Fruit fly (Drosophila melanogaster) whole organism, wandering third instar larva: Measurements from ENCODE around the gene ATPsyndelta.

Source experiments
- CG32264 ChIP-seq: fragments of 200-800 bp; sonication (Bioruptor generic); optimal IDR thresholded peaks from 2 replicates; lab custom pipeline; 2016; ENCODE audit warnings: missing biosample characterization, missing genetic modification characterization
- CG9705 ChIP-seq: fragments of 200-800 bp; sonication (Bioruptor generic); optimal IDR thresholded peaks from 2 replicates; lab custom pipeline; 2018; ENCODE audit warnings: missing biosample characterization, mild to moderate bottlenecking, missing genetic modification characterization
- CrebA ChIP-seq: fragments of 200-800 bp; sonication (Bioruptor generic); optimal IDR thresholded peaks from 2 replicates; lab custom pipeline; 2016; ENCODE audit warnings: missing biosample characterization, mild to moderate bottlenecking, missing genetic modification characterization, borderline replicate concordance
- Dfd ChIP-seq: fragments of >200 bp; optimal IDR thresholded peaks from 2 replicates; lab custom pipeline; 2017; ENCODE audit warnings: missing biosample characterization, missing genetic modification characterization
- Dif ChIP-seq: fragments of 200-275, 200-300 bp; sonication (Bioruptor generic); optimal IDR thresholded peaks from 2 replicates; lab custom pipeline; 2018; ENCODE audit warnings: missing biosample characterization, missing genetic modification characterization; ENCODE audit not compliant: partially characterized antibody
- GATAd ChIP-seq: sonication (Bioruptor generic); optimal IDR thresholded peaks from 2 replicates; lab custom pipeline; 2016; ENCODE audit warnings: missing biosample characterization, missing genetic modification characterization
- HLH106 ChIP-seq: fragments of 200-800 bp; optimal IDR thresholded peaks from 3 replicates; lab custom pipeline; 2019; ENCODE audit warnings: missing biosample characterization, mild to moderate bottlenecking, missing genetic modification characterization, moderate library complexity
- Hnf4 ChIP-seq: fragments of 200-800 bp; sonication (Bioruptor generic); optimal IDR thresholded peaks from 2 replicates; lab custom pipeline; 2016; ENCODE audit warnings: missing biosample characterization, mild to moderate bottlenecking, missing genetic modification characterization
- Hr78 ChIP-seq: fragments of >200 bp; optimal IDR thresholded peaks from 2 replicates; lab custom pipeline; 2017; ENCODE audit warnings: missing biosample characterization, missing genetic modification characterization
- Hr83 ChIP-seq: fragments of 200-300 bp; sonication (Bioruptor generic); optimal IDR thresholded peaks from 2 replicates; lab custom pipeline; 2016; ENCODE audit warnings: missing biosample characterization, mild to moderate bottlenecking, missing genetic modification characterization, moderate library complexity; ENCODE audit not compliant: poor library complexity, severe bottlenecking
- Jra ChIP-seq: sonication (Bioruptor generic); optimal IDR thresholded peaks from 2 replicates; lab custom pipeline; 2016; ENCODE audit warnings: missing biosample characterization, missing genetic modification characterization
- Mio ChIP-seq: sonication (Bioruptor generic); optimal IDR thresholded peaks from 2 replicates; lab custom pipeline; 2016; ENCODE audit warnings: missing biosample characterization, missing genetic modification characterization
- Myc ChIP-seq: fragments of >200 bp; optimal IDR thresholded peaks from 2 replicates; lab custom pipeline; 2017
- N ChIP-seq: fragments of >200 bp; optimal IDR thresholded peaks from 2 replicates; lab custom pipeline; 2018; ENCODE audit warnings: missing biosample characterization, missing external identifiers, missing genetic modification characterization
- OdsH ChIP-seq: fragments of 200-800 bp; sonication (Bioruptor generic); optimal IDR thresholded peaks from 2 replicates; lab custom pipeline; 2016; ENCODE audit warnings: missing biosample characterization, mild to moderate bottlenecking, missing genetic modification characterization
- Rel ChIP-seq, 2 experiments: fragments of 200-800 bp; sonication (Bioruptor generic) in 1 of 2; optimal IDR thresholded peaks; 2 replicates in 1 of 2; 3 replicates in 1 of 2; lab custom pipeline; 2016 to 2019; ENCODE audit warnings: mild to moderate bottlenecking in 2 of 2, missing biosample characterization in 2 of 2, missing genetic modification characterization in 2 of 2, moderate library complexity in 1 of 2
- Sp1 ChIP-seq: fragments of 200-800 bp; sonication (Bioruptor generic); optimal IDR thresholded peaks from 3 replicates; lab custom pipeline; 2019; ENCODE audit warnings: missing biosample characterization, mild to moderate bottlenecking, missing genetic modification characterization, moderate library complexity
- Vsx2 ChIP-seq: fragments of 200-300, 225-300 bp; sonication (Bioruptor generic); optimal IDR thresholded peaks from 2 replicates; lab custom pipeline; 2018; ENCODE audit warnings: missing biosample characterization, missing genetic modification characterization; ENCODE audit not compliant: partially characterized antibody
- br ChIP-seq: fragments of 200-800 bp; sonication (Bioruptor generic); optimal IDR thresholded peaks from 2 replicates; lab custom pipeline; 2016; ENCODE audit warnings: missing biosample characterization, missing genetic modification characterization
- brk ChIP-seq: fragments of 200-800 bp; sonication (Bioruptor generic); optimal IDR thresholded peaks from 2 replicates; lab custom pipeline; 2016; ENCODE audit warnings: missing biosample characterization, mild to moderate bottlenecking, missing genetic modification characterization
- dl ChIP-seq, 2 experiments: fragments of 175-275, 200-275 bp in 1 of 2; fragments of 200-275 bp in 1 of 2; sonication (Bioruptor generic); optimal IDR thresholded peaks; lab custom pipeline; 2018; ENCODE audit warnings: mild to moderate bottlenecking in 2 of 2, missing biosample characterization in 2 of 2, missing genetic modification characterization in 2 of 2, moderate library complexity in 2 of 2; ENCODE audit not compliant: partially characterized antibody in 2 of 2, insufficient read depth in 1 of 2
- dmrt93B ChIP-seq: fragments of 200-800 bp; sonication (Bioruptor generic); optimal IDR thresholded peaks from 2 replicates; lab custom pipeline; 2018; ENCODE audit warnings: missing biosample characterization, mild to moderate bottlenecking, missing genetic modification characterization
- dsf ChIP-seq: sonication (Bioruptor generic); optimal IDR thresholded peaks from 2 replicates; lab custom pipeline; 2016; ENCODE audit warnings: missing biosample characterization, missing genetic modification characterization, borderline replicate concordance
- foxo ChIP-seq, 2 experiments: fragments of 200-800 bp; sonication (Bioruptor generic); optimal IDR thresholded peaks; 2 replicates in 1 of 2; 3 replicates in 1 of 2; lab custom pipeline; 2016 to 2017; ENCODE audit warnings: missing biosample characterization in 2 of 2, missing genetic modification characterization in 2 of 2
- fru ChIP-seq: fragments of 200-800 bp; sonication (Bioruptor generic); optimal IDR thresholded peaks from 3 replicates; lab custom pipeline; 2016; ENCODE audit warnings: missing biosample characterization, mild to moderate bottlenecking, missing genetic modification characterization
- h ChIP-seq: fragments of 200-800 bp; sonication (Bioruptor generic); optimal IDR thresholded peaks from 3 replicates; lab custom pipeline; 2016; ENCODE audit warnings: missing biosample characterization, mild to moderate bottlenecking, missing genetic modification characterization
- jim ChIP-seq: fragments of 175-275, 200-325 bp; sonication (Bioruptor generic); optimal IDR thresholded peaks from 2 replicates; lab custom pipeline; 2016; ENCODE audit warnings: missing biosample characterization, mild to moderate bottlenecking, missing genetic modification characterization
- lola ChIP-seq: fragments of >200 bp; optimal IDR thresholded peaks from 2 replicates; lab custom pipeline; 2017; ENCODE audit warnings: missing biosample characterization, missing genetic modification characterization
- psq ChIP-seq: fragments of 200-800 bp; sonication (Bioruptor generic); optimal IDR thresholded peaks from 3 replicates; lab custom pipeline; 2017; ENCODE audit warnings: missing biosample characterization, mild to moderate bottlenecking, missing genetic modification characterization, moderate library complexity
- rgr ChIP-seq: fragments of 200-800 bp; sonication (Bioruptor generic); optimal IDR thresholded peaks from 3 replicates; lab custom pipeline; 2016; ENCODE audit warnings: missing biosample characterization, mild to moderate bottlenecking, missing genetic modification characterization
- sage ChIP-seq: fragments of 200-800 bp; sonication (Bioruptor generic); optimal IDR thresholded peaks from 2 replicates; lab custom pipeline; 2016; ENCODE audit warnings: missing biosample characterization, mild to moderate bottlenecking, missing genetic modification characterization
- sv ChIP-seq: fragments of 200-800 bp; sonication (Bioruptor generic); optimal IDR thresholded peaks from 3 replicates; lab custom pipeline; 2016; ENCODE audit warnings: missing biosample characterization, missing genetic modification characterization
- tai ChIP-seq: sonication (Bioruptor generic); optimal IDR thresholded peaks from 2 replicates; lab custom pipeline; 2016; ENCODE audit warnings: missing biosample characterization, missing genetic modification characterization
- usp ChIP-seq: fragments of >200 bp; optimal IDR thresholded peaks from 2 replicates; lab custom pipeline; 2017; ENCODE audit warnings: missing biosample characterization, missing genetic modification characterization
- woc ChIP-seq: sonication (Bioruptor generic); optimal IDR thresholded peaks from 2 replicates; lab custom pipeline; 2016; ENCODE audit warnings: missing biosample characterization, mild to moderate bottlenecking, missing genetic modification characterization

The ATPsyndelta gene

DNA sequence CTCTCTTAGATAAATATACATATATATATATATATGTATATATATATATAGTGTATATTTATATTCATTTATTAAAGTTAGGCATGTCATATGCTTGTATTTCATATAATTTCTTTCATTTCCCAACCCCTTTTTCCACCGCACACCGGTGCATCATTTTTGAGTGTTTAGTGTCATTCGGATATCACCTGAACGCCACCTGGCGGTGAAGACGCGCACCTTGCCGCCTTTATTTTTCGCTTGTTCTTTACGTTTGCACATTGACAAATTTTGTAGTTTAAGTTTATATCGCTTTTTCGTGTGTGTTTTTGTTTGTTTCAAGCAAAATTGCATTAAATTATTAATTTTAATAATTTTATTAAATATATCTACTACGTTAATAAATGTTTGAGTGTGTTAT is 6.7 kb upstream of the ATPsyndelta start:
- TF ChIP-seq brk (GFP tag; lab: Kevin White, UChicago), result no peak
- TF ChIP-seq Jra, result no peak
- TF ChIP-seq Myc, result no peak
- TF ChIP-seq dmrt93B (GFP tag; lab: Kevin White, UChicago), result no peak
- TF ChIP-seq sv, result no peak
- no peak for TF ChIP-seq Hnf4 (GFP tag; lab: Kevin White, UChicago)
- no peak for TF ChIP-seq usp (GFP tag; lab: Kevin White, UChicago)
- TF ChIP-seq dl (GFP tag; optimal IDR thresholded peaks at IDR 0.05; lab: Kevin White, UChicago; ENCODE audit: insufficient read depth in 1 of 2, partially characterized antibody in 2 of 2), result no peak
- no peak for TF ChIP-seq psq
- TF ChIP-seq woc (GFP tag; lab: Kevin White, UChicago), result no peak
- TF ChIP-seq CG32264, result no peak
- TF ChIP-seq Mio (GFP tag; lab: Kevin White, UChicago), result no peak
- TF ChIP-seq N, result no peak

DNA sequence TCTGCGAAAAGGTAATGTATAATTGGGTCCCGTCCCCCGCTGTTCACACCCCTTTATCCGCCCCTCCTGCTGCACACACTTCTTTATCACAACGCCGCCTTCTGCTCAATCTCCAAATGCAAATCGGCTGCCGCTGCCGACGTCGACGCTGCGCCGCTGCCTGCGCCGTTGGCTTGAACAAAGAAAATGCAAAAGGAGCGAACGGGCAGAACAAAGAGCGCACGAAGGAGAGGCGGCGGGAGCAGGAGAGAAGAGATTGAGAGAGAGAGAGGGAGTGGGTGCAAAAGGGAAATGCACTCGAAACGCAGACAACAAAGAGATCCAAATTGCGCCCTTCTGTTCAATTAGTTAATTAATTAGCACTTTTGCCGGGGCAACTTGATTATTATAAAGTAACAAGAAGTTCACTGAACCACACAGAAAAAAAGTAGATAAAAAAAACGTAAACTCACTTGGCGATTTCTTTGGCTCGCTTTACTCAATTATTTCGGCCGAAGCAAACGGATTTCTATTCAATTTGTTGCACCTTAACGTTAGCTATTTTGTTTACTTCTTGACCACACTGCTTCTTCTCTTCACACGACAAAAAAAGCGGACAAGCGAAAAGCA is 3.1 kb upstream of the ATPsyndelta start:
- TF ChIP-seq dsf (no peak), HLH106 (tag; lab: Kevin White, UChicago) (no peak), OdsH (GFP tag; lab: Kevin White, UChicago) (no peak), br (GFP tag; lab: Kevin White, UChicago) (no peak), N (no peak), Hr78 (no peak), dl (GFP tag; optimal IDR thresholded peaks at IDR 0.05; lab: Kevin White, UChicago; ENCODE audit: insufficient read depth in 1 of 2, partially characterized antibody in 2 of 2) (peak in 1 of 2 experiments; percentile 48), jim (GFP tag; lab: Kevin White, UChicago) (no peak), Jra (no peak), foxo (GFP tag; optimal IDR thresholded peaks at IDR 0.05; lab: Kevin White, UChicago) (no peak), Hnf4 (GFP tag; lab: Kevin White, UChicago) (no peak), Dif (GFP tag; lab: Kevin White, UChicago) (peak; percentile 74), brk (GFP tag; lab: Kevin White, UChicago) (no peak), Vsx2 (peak; percentile 18), psq (peak; percentile 94), tai (GFP tag; lab: Kevin White, UChicago) (no peak), GATAd (GFP tag; lab: Kevin White, UChicago) (no peak), fru (GFP tag; lab: Kevin White, UChicago) (no peak), usp (GFP tag; lab: Kevin White, UChicago) (no peak), dmrt93B (GFP tag; lab: Kevin White, UChicago) (no peak), Dfd (GFP tag; lab: Kevin White, UChicago) (no peak), Mio (GFP tag; lab: Kevin White, UChicago) (no peak), Hr83 (no peak), Rel (GFP tag; optimal IDR thresholded peaks at IDR 0.05; lab: Kevin White, UChicago) (no peak), Rel (tag; optimal IDR thresholded peaks at IDR 0.05; lab: Kevin White, UChicago) (no peak), CG9705 (GFP tag; lab: Kevin White, UChicago) (no peak), CrebA (GFP tag; lab: Kevin White, UChicago) (no peak)

DNA sequence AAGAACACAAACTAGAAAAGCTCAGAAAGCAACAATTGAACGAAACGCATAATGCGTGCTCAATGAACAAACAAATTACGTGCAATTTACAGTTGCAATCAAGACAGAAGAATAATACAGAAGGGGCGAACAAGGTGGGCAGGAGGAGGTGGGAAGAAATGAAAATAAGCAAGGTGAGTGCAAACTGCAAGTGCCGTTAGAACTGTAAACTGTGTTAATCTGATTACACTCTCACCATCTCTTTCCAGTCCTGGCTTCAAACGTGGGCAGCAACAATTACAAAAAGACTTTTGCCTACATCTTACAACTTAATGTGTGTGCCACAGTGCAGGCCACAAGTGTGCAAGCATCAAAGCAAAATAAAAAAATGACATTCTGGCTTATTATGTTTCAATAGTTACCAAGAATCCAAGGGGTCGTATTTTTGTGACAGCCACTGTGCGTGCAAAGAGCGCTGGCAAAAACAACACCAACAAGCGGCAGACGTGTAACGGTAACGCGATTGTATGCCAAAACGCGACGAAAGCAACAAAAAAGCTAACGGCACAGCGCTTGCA is 2.4 kb upstream of the ATPsyndelta start:
- TF ChIP-seq br (GFP tag; lab: Kevin White, UChicago) (no peak), Myc (peak; percentile 39), foxo (GFP tag; optimal IDR thresholded peaks at IDR 0.05; lab: Kevin White, UChicago) (peak in 1 of 2 experiments; percentile 2), usp (GFP tag; lab: Kevin White, UChicago) (no peak)

DNA sequence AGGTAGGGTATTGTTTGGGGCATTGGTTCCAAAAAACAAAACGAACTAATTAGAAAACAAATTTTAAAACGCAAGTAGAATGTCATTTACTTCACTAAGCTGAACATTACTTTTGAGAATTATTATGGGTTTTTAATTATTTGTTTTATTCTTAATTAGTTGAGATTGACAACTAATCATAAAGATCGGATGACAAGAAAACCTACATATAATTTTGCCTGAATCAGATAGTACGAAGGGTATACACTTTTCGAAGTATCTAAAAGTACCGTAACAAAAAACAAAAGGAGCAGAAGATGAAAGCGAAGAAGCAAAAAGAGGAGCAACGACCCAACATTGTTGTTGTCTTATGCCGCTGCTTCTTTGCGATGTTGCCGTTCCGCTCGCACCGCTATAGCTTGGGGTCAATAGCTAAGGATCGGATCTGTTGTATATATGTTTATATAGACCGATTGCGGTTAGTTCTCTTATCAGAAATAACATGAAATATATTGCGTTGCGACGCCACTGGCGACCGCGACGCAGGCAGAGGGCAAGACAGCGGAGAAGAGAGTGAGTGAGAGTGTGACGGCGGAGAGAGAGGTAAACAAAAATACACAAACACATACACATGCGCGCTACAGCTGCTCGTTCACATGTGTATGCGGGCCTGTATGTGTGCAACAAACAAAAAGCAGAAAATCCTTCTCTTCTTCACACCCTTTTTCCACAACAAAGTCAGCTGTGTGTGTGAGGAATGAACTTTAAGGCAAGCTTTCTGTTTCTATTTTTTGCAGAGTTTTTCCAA is 1.4 kb upstream of the ATPsyndelta start:
- TF ChIP-seq jim (GFP tag; lab: Kevin White, UChicago), result no peak
- TF ChIP-seq Vsx2, result no peak
- TF ChIP-seq sv, result no peak
- peak; percentile 85 for TF ChIP-seq psq
- TF ChIP-seq dmrt93B (GFP tag; lab: Kevin White, UChicago), result peak; percentile 71
- no peak for TF ChIP-seq CrebA (GFP tag; lab: Kevin White, UChicago)
- no peak for TF ChIP-seq dsf
- peak; percentile 11 for TF ChIP-seq tai (GFP tag; lab: Kevin White, UChicago)
- TF ChIP-seq HLH106 (tag; lab: Kevin White, UChicago), result peak; percentile 90
- peak; percentile 88 for TF ChIP-seq Sp1 (GFP tag; lab: Kevin White, UChicago)
- TF ChIP-seq N, result no peak
- TF ChIP-seq h (GFP tag; lab: Kevin White, UChicago), result peak; percentile 83
- peak; percentile 3 to 67 for TF ChIP-seq dl (GFP tag; optimal IDR thresholded peaks at IDR 0.05; lab: Kevin White, UChicago; ENCODE audit: insufficient read depth in 1 of 2, partially characterized antibody in 2 of 2)
- peak; percentile 84 for TF ChIP-seq fru (GFP tag; lab: Kevin White, UChicago)
- TF ChIP-seq woc (GFP tag; lab: Kevin White, UChicago), result peak; percentile 69
- TF ChIP-seq CG9705 (GFP tag; lab: Kevin White, UChicago), result peak; percentile 25
- TF ChIP-seq br (GFP tag; lab: Kevin White, UChicago), result peak; percentile 74
- TF ChIP-seq CG32264, result peak; percentile 71
- TF ChIP-seq sage (GFP tag; lab: Kevin White, UChicago), result peak; percentile 2
- no peak for TF ChIP-seq Mio (GFP tag; lab: Kevin White, UChicago)
- TF ChIP-seq Rel (GFP tag; optimal IDR thresholded peaks at IDR 0.05; lab: Kevin White, UChicago), result no peak
- peak; percentile 41 for TF ChIP-seq Rel (tag; optimal IDR thresholded peaks at IDR 0.05; lab: Kevin White, UChicago)
- TF ChIP-seq Jra, result peak; percentile 1
- TF ChIP-seq usp (GFP tag; lab: Kevin White, UChicago), result no peak
- TF ChIP-seq rgr (GFP tag; lab: Kevin White, UChicago), result peak; percentile 76
- no peak for TF ChIP-seq Hr78
- TF ChIP-seq lola, result no peak
- TF ChIP-seq Myc, result no peak
- no peak for TF ChIP-seq Dfd (GFP tag; lab: Kevin White, UChicago)
